Fruit fly (Drosophila melanogaster): ENCODE data around the gene Sox21a.

The Sox21a gene

DNA sequence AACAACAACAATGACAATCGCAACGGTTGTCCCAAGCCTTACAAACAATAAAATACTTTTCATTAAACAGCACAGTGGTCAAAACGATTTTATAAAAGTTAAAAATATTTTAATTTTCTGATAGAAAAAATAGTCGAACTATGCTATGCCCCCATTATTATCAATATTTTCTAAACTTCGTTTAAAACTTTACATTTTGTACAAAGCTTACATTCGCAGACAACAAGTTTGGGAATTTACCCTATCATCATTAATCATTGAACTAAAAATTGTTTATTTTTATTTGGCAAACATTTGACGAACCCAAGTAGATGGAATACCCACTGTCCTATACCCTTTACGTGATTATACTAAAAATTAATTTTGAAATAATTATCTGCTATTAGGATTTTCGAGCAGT is 29.7 kb downstream of the Sox21a start:
- TF ChIP-seq cyc (GFP tag; optimal IDR thresholded peaks at IDR 0.05): no peak
- peak; percentile 58 for TF ChIP-seq Eip78C (GFP tag)
- TF ChIP-seq CG16779 (tag; optimal IDR thresholded peaks at IDR 0.05): no peak
- no peak for TF ChIP-seq acj6 (GFP tag; optimal IDR thresholded peaks at IDR 0.05)
- TF ChIP-seq achi (GFP tag; optimal IDR thresholded peaks at IDR 0.05): no peak

DNA sequence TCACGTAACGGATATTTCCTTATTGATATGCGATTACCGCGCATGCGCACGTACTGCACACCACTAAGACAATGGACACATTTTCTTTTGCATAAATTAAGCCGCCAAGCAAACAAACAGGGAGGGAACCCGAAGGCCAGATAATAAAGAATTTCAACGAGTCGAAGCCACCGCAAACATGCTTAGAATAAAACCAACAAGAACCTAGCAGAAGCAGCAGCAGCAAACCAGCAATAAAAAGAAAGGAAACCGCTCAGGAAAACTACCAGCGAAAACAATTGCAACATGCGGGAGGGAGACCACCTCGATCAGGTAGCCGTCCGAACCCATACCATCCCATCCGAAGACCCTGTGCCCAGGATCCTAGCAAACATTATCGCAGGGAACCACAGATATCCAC is 31.4 kb downstream of the Sox21a start:
- TF ChIP-seq Hr38 (GFP tag; optimal IDR thresholded peaks at IDR 0.05) (no peak), CG34406 (GFP tag; optimal IDR thresholded peaks at IDR 0.05) (no peak), Sox14 (GFP tag; optimal IDR thresholded peaks at IDR 0.05) (no peak), CG11902 (GFP tag; optimal IDR thresholded peaks at IDR 0.05) (no peak), cyc (GFP tag; optimal IDR thresholded peaks at IDR 0.05) (no peak), lz (GFP tag; optimal IDR thresholded peaks at IDR 0.05) (no peak), CG6792 (GFP tag; optimal IDR thresholded peaks at IDR 0.05) (no peak), CG8119 (GFP tag; IDR thresholded peaks at IDR 0.05) (no peak), CG32006 (GFP tag; optimal IDR thresholded peaks at IDR 0.05) (no peak), fd59A (GFP tag; optimal IDR thresholded peaks at IDR 0.05) (no peak), dac (GFP tag; optimal IDR thresholded peaks at IDR 0.05) (no peak), Eip75B (GFP tag; optimal IDR thresholded peaks at IDR 0.05) (no peak), CG9139 (GFP tag; optimal IDR thresholded peaks at IDR 0.05) (no peak), CG10669 (GFP tag; optimal IDR thresholded peaks at IDR 0.05) (no peak), CG7368 (GFP tag; optimal IDR thresholded peaks at IDR 0.05) (no peak), CG10631 (GFP tag; optimal IDR thresholded peaks at IDR 0.05) (no peak)

DNA sequence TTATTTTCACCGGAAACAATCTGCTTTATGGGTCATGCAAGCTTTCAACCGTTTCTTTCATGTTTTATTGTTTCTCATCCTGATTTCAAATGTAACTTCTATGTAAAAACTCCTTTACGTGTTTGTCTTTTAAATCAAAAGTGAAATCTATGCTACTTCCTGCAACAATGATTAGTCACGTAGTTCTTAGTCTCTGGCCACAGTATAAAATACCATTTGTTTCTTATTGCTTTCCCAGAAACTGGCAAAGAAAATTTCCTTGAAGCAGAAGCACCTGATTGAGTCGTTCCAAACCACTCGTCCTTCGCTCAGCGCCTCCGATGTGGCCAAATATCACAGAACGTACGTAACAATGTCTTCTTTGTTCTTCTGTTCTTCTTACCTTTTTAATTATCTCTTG is 32.4 kb downstream of the Sox21a start, which contains the start of gene btl:
Gene btl, plus strand, starts transcription at position 301 of the 400 bp plus-strand sequence.
- TF ChIP-seq Smox (GFP tag; optimal IDR thresholded peaks at IDR 0.05) (no peak), CG15336 (GFP tag; IDR thresholded peaks at IDR 0.05) (no peak), CG4318 (GFP tag; optimal IDR thresholded peaks at IDR 0.05) (no peak), Gug (GFP tag; IDR thresholded peaks at IDR 0.05) (no peak), achi (GFP tag; optimal IDR thresholded peaks at IDR 0.05) (no peak), CG8119 (GFP tag; IDR thresholded peaks at IDR 0.05) (no peak), CG7368 (GFP tag; optimal IDR thresholded peaks at IDR 0.05) (no peak), Hr4 (GFP tag; optimal IDR thresholded peaks at IDR 0.05) (no peak), CG11762 (GFP tag; optimal IDR thresholded peaks at IDR 0.05; ENCODE audit: insufficient read depth) (no peak), OdsH (GFP tag; optimal IDR thresholded peaks at IDR 0.05) (no peak)

DNA sequence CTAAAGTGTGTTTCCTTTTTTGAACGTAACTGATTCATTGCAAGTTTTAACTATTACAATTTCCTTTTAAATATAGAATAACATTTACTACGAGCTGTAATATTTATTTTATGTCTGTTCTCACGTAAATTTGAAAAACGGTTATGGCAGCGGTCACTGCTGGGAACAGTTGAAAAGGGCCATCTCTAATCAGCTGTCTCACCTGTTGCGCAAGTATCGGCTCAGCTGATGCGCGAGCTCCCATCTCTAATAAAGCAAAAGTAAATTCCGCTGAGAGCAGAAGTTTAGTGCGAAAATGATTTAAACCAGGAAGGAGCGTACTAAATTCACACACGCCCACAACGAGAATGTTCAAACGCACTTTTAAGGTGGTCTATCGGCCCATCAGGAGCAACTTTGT is 36.3 kb downstream of the Sox21a start, which contains the start of gene Pex1:
Gene Pex1, plus strand, starts transcription at position 272 of the 400 bp plus-strand sequence.
- TF ChIP-seq CG1621 (tag; optimal IDR thresholded peaks at IDR 0.05) (no peak), Smox (GFP tag; optimal IDR thresholded peaks at IDR 0.05) (no peak), dac (GFP tag; optimal IDR thresholded peaks at IDR 0.05) (no peak), CG6163 (GFP tag; IDR thresholded peaks at IDR 0.05) (no peak), CG11902 (GFP tag; optimal IDR thresholded peaks at IDR 0.05) (no peak), Hr38 (GFP tag; optimal IDR thresholded peaks at IDR 0.05) (no peak), CG8632 (GFP tag; optimal IDR thresholded peaks at IDR 0.05) (no peak), Gug (GFP tag; IDR thresholded peaks at IDR 0.05) (no peak), CG6808 (GFP tag; optimal IDR thresholded peaks at IDR 0.05) (no peak), OdsH (GFP tag; optimal IDR thresholded peaks at IDR 0.05) (no peak), eg (GFP tag; IDR thresholded peaks at IDR 0.05) (no peak; the same call in 2 of the 3 replicates), fd85E (GFP tag; optimal IDR thresholded peaks at IDR 0.05) (no peak), CG7368 (GFP tag; optimal IDR thresholded peaks at IDR 0.05) (no peak), Eip75B (GFP tag; optimal IDR thresholded peaks at IDR 0.05) (no peak), CG11762 (GFP tag; optimal IDR thresholded peaks at IDR 0.05; ENCODE audit: insufficient read depth) (no peak), acj6 (GFP tag; optimal IDR thresholded peaks at IDR 0.05) (no peak), Sox15 (GFP tag; optimal IDR thresholded peaks at IDR 0.05) (no peak), svp (GFP tag) (peak; percentile 79), net (GFP tag; optimal IDR thresholded peaks at IDR 0.05) (no peak), cyc (GFP tag; optimal IDR thresholded peaks at IDR 0.05) (no peak), CG8119 (GFP tag; IDR thresholded peaks at IDR 0.05) (no peak), CG6276 (GFP tag; optimal IDR thresholded peaks at IDR 0.05) (no peak), CG16779 (tag; optimal IDR thresholded peaks at IDR 0.05) (no peak), CG4318 (GFP tag; optimal IDR thresholded peaks at IDR 0.05) (no peak), pdm3 (GFP tag; optimal IDR thresholded peaks at IDR 0.05) (no peak), CG32006 (GFP tag; optimal IDR thresholded peaks at IDR 0.05) (no peak), Ets96B (tag; optimal IDR thresholded peaks at IDR 0.05) (no peak), Hr4 (GFP tag; optimal IDR thresholded peaks at IDR 0.05) (no peak), CG9139 (GFP tag; optimal IDR thresholded peaks at IDR 0.05) (no peak), CG11294 (GFP tag; IDR thresholded peaks at IDR 0.05) (no peak), topi (GFP tag; optimal IDR thresholded peaks at IDR 0.05) (no peak), fd59A (GFP tag; optimal IDR thresholded peaks at IDR 0.05) (no peak), achi (GFP tag; optimal IDR thresholded peaks at IDR 0.05) (no peak), Ets21C (GFP tag; optimal IDR thresholded peaks at IDR 0.05) (no peak), CG31627 (GFP tag; optimal IDR thresholded peaks at IDR 0.05) (no peak), dsx (GFP tag; optimal IDR thresholded peaks at IDR 0.05; ENCODE audit: poor library complexity, severe bottlenecking) (no peak), lz (GFP tag; optimal IDR thresholded peaks at IDR 0.05) (no peak)
